Fruit fly (Drosophila melanogaster) whole organism, embryonic: ENCODE results near the gene CG32845.

Experiments used
- Abd-B ChIP-seq: fragments of 200-800 bp; sonication (Bioruptor generic); optimal IDR thresholded peaks from 2 replicates; lab custom pipeline; 2018; ENCODE audit warnings: missing biosample characterization, mild to moderate bottlenecking, missing genetic modification characterization, moderate library complexity
- Atf6 ChIP-seq: fragments of 200-800 bp; sonication (Bioruptor generic); IDR thresholded peaks from 2 replicates; pipeline ENCODE4 v1.3.6; 2022; ENCODE audit warnings: missing biosample characterization, missing genetic modification characterization
- Bgb ChIP-seq: fragments of 200-800 bp; sonication (Bioruptor generic); IDR thresholded peaks from 2 replicates; pipeline ENCODE4 v1.3.6; 2022; ENCODE audit warnings: missing biosample characterization, missing genetic modification characterization; ENCODE audit not compliant: partially characterized antibody
- Blimp-1 ChIP-seq: fragments of 200-800 bp; sonication (Bioruptor generic); optimal IDR thresholded peaks from 3 replicates; lab custom pipeline; 2018; ENCODE audit warnings: missing biosample characterization, missing genetic modification characterization, mild to moderate bottlenecking, moderate library complexity, missing genetic modification reagents
- BtbVII ChIP-seq: fragments of 200-800 bp; sonication (Bioruptor generic); optimal IDR thresholded peaks from 3 replicates; lab custom pipeline; 2017; ENCODE audit warnings: missing biosample characterization, mild to moderate bottlenecking, missing genetic modification characterization
- Bteb2 ChIP-seq: fragments of 200-800 bp; sonication (Bioruptor generic); optimal IDR thresholded peaks from 2 replicates; lab custom pipeline; 2016; ENCODE audit warnings: missing biosample characterization, missing genetic modification characterization
- CG12942 ChIP-seq: fragments of 200-800 bp; sonication (Bioruptor generic); optimal IDR thresholded peaks from 3 replicates; lab custom pipeline; 2016; ENCODE audit warnings: missing biosample characterization, missing genetic modification characterization
- CG15269 ChIP-seq: fragments of 200-800 bp; sonication (Bioruptor generic); optimal IDR thresholded peaks from 2 replicates; lab custom pipeline; 2018; ENCODE audit warnings: missing biosample characterization, mild to moderate bottlenecking, missing genetic modification characterization, moderate library complexity
- CG15601 ChIP-seq: fragments of 200-800 bp; sonication (Bioruptor generic); optimal IDR thresholded peaks from 3 replicates; lab custom pipeline; 2019; ENCODE audit warnings: missing biosample characterization, mild to moderate bottlenecking, missing genetic modification characterization, moderate library complexity
- CG17186 ChIP-seq: fragments of 200-800 bp; sonication (Bioruptor generic); optimal IDR thresholded peaks from 3 replicates; lab custom pipeline; 2017; ENCODE audit warnings: missing biosample characterization, missing genetic modification reagents, missing genetic modification characterization
- CG18764 ChIP-seq: fragments of 200-800 bp; sonication (Bioruptor generic); optimal IDR thresholded peaks from 3 replicates; lab custom pipeline; 2016; ENCODE audit warnings: missing biosample characterization, missing genetic modification characterization
- CG2129 ChIP-seq: fragments of 200-800 bp; sonication (Bioruptor generic); IDR thresholded peaks from 2 replicates; pipeline ENCODE4 v1.3.6; 2022; ENCODE audit warnings: missing biosample characterization, missing genetic modification characterization; ENCODE audit not compliant: partially characterized antibody
- CG2199 ChIP-seq: fragments of 200-800 bp; sonication (Bioruptor generic); IDR thresholded peaks from 3 replicates; pipeline ENCODE4 v1.3.6; 2022; ENCODE audit warnings: missing biosample characterization, missing genetic modification characterization
- CG2678 ChIP-seq: fragments of 200-800 bp; sonication (Bioruptor generic); optimal IDR thresholded peaks from 3 replicates; lab custom pipeline; 2019; ENCODE audit warnings: missing biosample characterization, mild to moderate bottlenecking, missing genetic modification characterization, moderate library complexity
- CG3838 ChIP-seq: fragments of 200-800 bp; sonication (Bioruptor generic); optimal IDR thresholded peaks from 3 replicates; lab custom pipeline; 2016; ENCODE audit warnings: missing biosample characterization, missing genetic modification characterization
- CG6272 ChIP-seq: fragments of 200-800 bp; sonication (Bioruptor generic); IDR thresholded peaks from 2 replicates; pipeline ENCODE4 v1.3.6; 2022; ENCODE audit warnings: missing biosample characterization, missing genetic modification characterization
- CG7745 ChIP-seq: fragments of 200-800 bp; sonication (Bioruptor generic); optimal IDR thresholded peaks from 2 replicates; lab custom pipeline; 2018; ENCODE audit warnings: missing biosample characterization, mild to moderate bottlenecking, missing genetic modification characterization, moderate library complexity
- CG7928 ChIP-seq: fragments of 200-800 bp; sonication (Bioruptor generic); optimal IDR thresholded peaks from 2 replicates; lab custom pipeline; 2017; ENCODE audit warnings: missing biosample characterization, mild to moderate bottlenecking, missing genetic modification characterization
- CG9609 ChIP-seq: fragments of 200-800 bp; sonication (Bioruptor generic); optimal IDR thresholded peaks from 3 replicates; lab custom pipeline; 2016; ENCODE audit warnings: missing biosample characterization, missing genetic modification characterization
- Camta ChIP-seq: fragments of 200-800 bp; sonication (Bioruptor generic); optimal IDR thresholded peaks from 2 replicates; lab custom pipeline; 2016; ENCODE audit warnings: missing biosample characterization, missing genetic modification characterization
- Deaf1 ChIP-seq: fragments of 200-800 bp; optimal IDR thresholded peaks from 3 replicates; lab custom pipeline; 2019; ENCODE audit warnings: missing biosample characterization, mild to moderate bottlenecking, missing genetic modification characterization, moderate library complexity
- Doc2 ChIP-seq: fragments of 200-800 bp; sonication (Bioruptor generic); IDR thresholded peaks from 2 replicates; pipeline ENCODE4 v1.3.6; 2022; ENCODE audit warnings: missing biosample characterization, missing genetic modification characterization
- Ets65A ChIP-seq: fragments of 200-800 bp; sonication (Bioruptor generic); peaks from one replicate; lab custom pipeline; 2016; ENCODE audit warnings: missing biosample characterization, missing genetic modification characterization
- Ets97D ChIP-seq: fragments of 200-800 bp; sonication (Bioruptor generic); optimal IDR thresholded peaks from 3 replicates; lab custom pipeline; 2016; ENCODE audit warnings: missing biosample characterization, missing genetic modification characterization
- Max ChIP-seq: fragments of 200-800 bp; sonication (Bioruptor generic); optimal IDR thresholded peaks from 2 replicates; lab custom pipeline; 2016; ENCODE audit warnings: missing biosample characterization, mild to moderate bottlenecking, missing genetic modification characterization
- Myb ChIP-seq: fragments of 200-800 bp; sonication (Bioruptor generic); optimal IDR thresholded peaks from 2 replicates; lab custom pipeline; 2016; ENCODE audit warnings: missing biosample characterization, missing genetic modification characterization
- NC2β ChIP-seq: fragments of 200-800 bp; sonication (Bioruptor generic); optimal IDR thresholded peaks from 2 replicates; lab custom pipeline; 2016; ENCODE audit warnings: missing biosample characterization, missing genetic modification characterization
- Rfx ChIP-seq: fragments of 200-800 bp; sonication (Bioruptor generic); IDR thresholded peaks from 2 replicates; pipeline ENCODE4 v1.3.6; 2022; ENCODE audit warnings: missing biosample characterization, missing genetic modification characterization
- Tbp ChIP-seq: fragments of >200 bp; optimal IDR thresholded peaks from 2 replicates; lab custom pipeline; 2018; ENCODE audit warnings: missing biosample characterization, missing genetic modification characterization
- bcd ChIP-seq: fragments of 200-800 bp; sonication (Bioruptor generic); optimal IDR thresholded peaks from 2 replicates; lab custom pipeline; 2017; ENCODE audit warnings: missing biosample characterization, mild to moderate bottlenecking, missing genetic modification characterization
- cato ChIP-seq: fragments of 200-800 bp; sonication (Bioruptor generic); optimal IDR thresholded peaks from 2 replicates; lab custom pipeline; 2016; ENCODE audit warnings: missing biosample characterization, missing genetic modification characterization, borderline replicate concordance
- ems ChIP-seq: fragments of 200-800 bp; sonication (Bioruptor generic); optimal IDR thresholded peaks from 3 replicates; lab custom pipeline; 2016; ENCODE audit warnings: missing biosample characterization, missing genetic modification characterization
- fd96Cb ChIP-seq: fragments of 200-800 bp; sonication (Bioruptor generic); optimal IDR thresholded peaks from 2 replicates; lab custom pipeline; 2018; ENCODE audit warnings: missing biosample characterization, mild to moderate bottlenecking, missing genetic modification characterization, moderate library complexity
- ftz-f1 ChIP-seq: fragments of 200-800 bp; sonication (Bioruptor generic); optimal IDR thresholded peaks from 2 replicates; lab custom pipeline; 2016; ENCODE audit warnings: missing biosample characterization, missing genetic modification characterization
- gem ChIP-seq: fragments of 200-800 bp; sonication (Bioruptor generic); optimal IDR thresholded peaks from 2 replicates; lab custom pipeline; 2019; ENCODE audit warnings: missing biosample characterization, mild to moderate bottlenecking, missing genetic modification characterization, moderate library complexity
- klu ChIP-seq: fragments of 200-800 bp; sonication (Bioruptor generic); IDR thresholded peaks from 2 replicates; pipeline ENCODE4 v1.3.6; 2022; ENCODE audit warnings: missing biosample characterization, missing genetic modification characterization
- lab ChIP-seq: fragments of 200-800 bp; sonication (Bioruptor generic); optimal IDR thresholded peaks from 3 replicates; lab custom pipeline; 2017; ENCODE audit warnings: missing biosample characterization, missing genetic modification characterization, mild to moderate bottlenecking, moderate library complexity, missing genetic modification reagents
- lov ChIP-seq, 2 experiments: fragments of 200-800 bp in 1 of 2; fragments of >200 bp in 1 of 2; sonication (Bioruptor generic) in 1 of 2; IDR thresholded peaks in 1 of 2; optimal IDR thresholded peaks in 1 of 2; 2 replicates in 1 of 2; 3 replicates in 1 of 2; pipeline versions ENCODE4 v1.3.6 to Lab custom; 2017 to 2022; ENCODE audit warnings: missing biosample characterization in 1 of 2, missing genetic modification characterization in 1 of 2
- luna ChIP-seq: fragments of 200-800 bp; sonication (Bioruptor generic); optimal IDR thresholded peaks from 2 replicates; lab custom pipeline; 2016; ENCODE audit warnings: missing biosample characterization, missing genetic modification characterization
- pho ChIP-seq: fragments of 200-800 bp; sonication (Bioruptor generic); optimal IDR thresholded peaks from 2 replicates; lab custom pipeline; 2016; ENCODE audit warnings: missing biosample characterization, missing genetic modification characterization
- phol ChIP-seq: fragments of 200-800 bp; sonication (Bioruptor generic); optimal IDR thresholded peaks from 3 replicates; lab custom pipeline; 2018; ENCODE audit warnings: missing biosample characterization, mild to moderate bottlenecking, missing genetic modification characterization, moderate library complexity
- psq ChIP-seq: fragments of 200-800 bp; sonication (Bioruptor generic); optimal IDR thresholded peaks from 2 replicates; lab custom pipeline; 2017; ENCODE audit warnings: missing biosample characterization, missing genetic modification characterization
- pzg ChIP-seq: fragments of 200-800 bp; sonication (Bioruptor generic); optimal IDR thresholded peaks from 3 replicates; lab custom pipeline; 2018; ENCODE audit warnings: missing biosample characterization, mild to moderate bottlenecking, missing genetic modification characterization, moderate library complexity
- repo ChIP-seq: fragments of 200-800 bp; sonication (Bioruptor generic); optimal IDR thresholded peaks from 2 replicates; lab custom pipeline; 2016; ENCODE audit warnings: missing biosample characterization, missing genetic modification characterization
- ro ChIP-seq: fragments of 200-800 bp; sonication (Bioruptor generic); IDR thresholded peaks from 2 replicates; pipeline ENCODE4 v1.3.6; 2022; ENCODE audit warnings: missing biosample characterization, missing genetic modification characterization
- salm ChIP-seq: fragments of 200-800 bp; sonication (Bioruptor generic); optimal IDR thresholded peaks from 2 replicates; lab custom pipeline; 2018; ENCODE audit warnings: missing biosample characterization, mild to moderate bottlenecking, missing genetic modification characterization
- tx ChIP-seq: fragments of 200-800 bp; sonication (Bioruptor generic); optimal IDR thresholded peaks from 2 replicates; lab custom pipeline; 2016; ENCODE audit warnings: missing biosample characterization, missing genetic modification characterization
- wdn ChIP-seq: fragments of 200-800 bp; sonication (Bioruptor generic); IDR thresholded peaks from 2 replicates; pipeline ENCODE4 v1.3.6; 2022; ENCODE audit warnings: missing biosample characterization, missing genetic modification characterization
- wek ChIP-seq: fragments of 200-800 bp; sonication (Bioruptor generic); optimal IDR thresholded peaks from 3 replicates; lab custom pipeline; 2018; ENCODE audit warnings: missing biosample characterization, mild to moderate bottlenecking, missing genetic modification characterization, moderate library complexity

CG32845 gene

dm6 chr3L:257618-258475, 15.3 kb downstream of the CG32845 start, which contains the start of the genes DIP2 and wac (continued):
- TF ChIP-seq wek (GFP tag; lab: Kevin White, UChicago) (no peak), phol (tag; lab: Kevin White, UChicago) (peak; percentile 68), Blimp-1 (GFP tag; lab: Kevin White, UChicago) (no peak), fd96Cb (tag; lab: Kevin White, UChicago) (peak; percentile 42), Tbp (GFP tag; lab: Kevin White, UChicago) (no peak), pho (GFP tag; lab: Kevin White, UChicago) (peak; percentile 85), Ets97D (peak; percentile 93), ro (no peak), salm (peak; percentile 3), Bteb2 (GFP tag; lab: Kevin White, UChicago) (peak; percentile 71), bcd (peak; percentile 82), ems (GFP tag; lab: Kevin White, UChicago) (peak; percentile 82), klu (no peak), CG2129 (GFP tag; lab: Robert Waterston, UW) (peak; percentile 55), NC2β (GFP tag; lab: Kevin White, UChicago) (peak; percentile 77), CG9609 (GFP tag; lab: Kevin White, UChicago) (peak; percentile 82), Max (GFP tag; lab: Kevin White, UChicago) (peak; percentile 70), cato (GFP tag; lab: Kevin White, UChicago) (peak; percentile 49), pzg (GFP tag; lab: Kevin White, UChicago) (peak; percentile 93), CG18764 (GFP tag; lab: Kevin White, UChicago) (peak; percentile 74), Camta (peak; percentile 50), Abd-B (no peak), Myb (GFP tag; lab: Kevin White, UChicago) (peak; percentile 81), gem (no peak), Rfx (peak; percentile 92), CG12942 (peak; percentile 82), CG15269 (tag; lab: Kevin White, UChicago) (no peak), CG3838 (GFP tag; lab: Kevin White, UChicago) (peak; percentile 54), CG7745 (no peak), CG2199 (GFP tag; lab: Robert Waterston, UW) (peak; percentile 75; the same call in 2 of the 3 replicates), CG6272 (GFP tag; lab: Robert Waterston, UW) (peak; percentile 77), tx (GFP tag; lab: Kevin White, UChicago) (peak; percentile 84), CG2678 (tag; lab: Kevin White, UChicago) (no peak), lov (optimal IDR thresholded peaks at IDR 0.05; lab: Kevin White, UChicago) (no peak), lov (GFP tag; IDR thresholded peaks at IDR 0.05; lab: Robert Waterston, UW) (no peak), wdn (GFP tag; lab: Robert Waterston, UW) (peak; percentile 61), BtbVII (GFP tag; lab: Kevin White, UChicago) (peak; percentile 39), repo (peak; percentile 33), CG17186 (GFP tag; lab: Kevin White, UChicago) (peak; percentile 84), Deaf1 (tag; lab: Kevin White, UChicago) (peak; percentile 89), CG7928 (GFP tag; lab: Kevin White, UChicago) (peak; percentile 95), Ets65A (GFP tag; lab: Kevin White, UChicago) (peak; percentile 97), lab (no peak), Bgb (GFP tag; lab: Robert Waterston, UW) (peak; percentile 91), luna (peak; percentile 27), psq (GFP tag; lab: Kevin White, UChicago) (peak; percentile 28), Doc2 (GFP tag; lab: Robert Waterston, UW) (no peak), ftz-f1 (GFP tag; lab: Kevin White, UChicago) (peak; percentile 26), CG15601 (tag; lab: Kevin White, UChicago) (peak; percentile 71), Atf6 (GFP tag; lab: Robert Waterston, UW) (no peak)
